Fruit fly (Drosophila melanogaster): ENCODE results near the gene Cpr78Cc.

dm6 chr3L:21343254-21344083 lies 43.1 kb downstream of the Cpr78Cc start, which contains the start of the genes Tbc1d8-9 and CG32436:
- TF ChIP-seq CG8478 (optimal IDR thresholded peaks at IDR 0.05) (no peak), CTCF (optimal IDR thresholded peaks at IDR 0.05) (no peak)
